Worm (Caenorhabditis elegans): ENCODE data around the gene skr-15.

DNA sequence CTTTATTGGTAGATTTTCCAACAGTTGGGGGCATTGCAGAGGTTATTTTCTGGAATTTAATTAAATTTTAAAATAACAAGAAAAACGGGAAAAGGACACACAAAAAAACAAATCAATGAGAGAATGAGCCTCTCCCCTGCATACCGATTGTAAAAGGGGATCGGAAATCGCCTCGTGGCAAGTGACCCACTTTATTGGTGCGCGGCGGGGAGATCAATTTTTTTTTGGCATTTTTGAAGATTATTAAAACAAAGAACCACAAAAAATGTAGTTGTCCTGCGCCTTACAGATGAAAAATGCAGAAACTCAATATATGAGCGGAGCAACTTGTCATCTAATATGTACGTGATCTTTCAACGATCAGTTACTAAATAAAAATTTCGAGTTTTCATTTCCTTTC lies 2.7 kb upstream of the skr-15 start, which contains the start of gene F54D10.7:
- no peak for TF ChIP-seq attf-5 (GFP tag; optimal IDR thresholded peaks at IDR 0.05)
- TF ChIP-seq nhr-27 (tag; optimal IDR thresholded peaks at IDR 0.05) = no peak
- TF ChIP-seq ceh-58 (GFP tag; IDR thresholded peaks at IDR 0.05) = no peak
- no peak for TF ChIP-seq F23B12.7 (tag; optimal IDR thresholded peaks at IDR 0.05; ENCODE audit: insufficient read depth)
- no peak for TF ChIP-seq dpl-1 (GFP tag; optimal IDR thresholded peaks at IDR 0.05)
- no peak for TF ChIP-seq snpc-4 (GFP tag; optimal IDR thresholded peaks at IDR 0.05)
- no peak for TF ChIP-seq snpc-4 (tag; optimal IDR thresholded peaks at IDR 0.05)
- no peak for TF ChIP-seq ztf-6 (GFP tag; IDR thresholded peaks at IDR 0.05)
- TF ChIP-seq T26A5.8 (tag; optimal IDR thresholded peaks at IDR 0.05) = no peak
- TF ChIP-seq ztf-18 (tag; optimal IDR thresholded peaks at IDR 0.05) = no peak
- no peak for TF ChIP-seq Y67H2A.10 (GFP tag; conservative IDR thresholded peaks at IDR 0.05)
- TF ChIP-seq attf-6 (GFP tag; IDR thresholded peaks at IDR 0.05) = no peak
- TF ChIP-seq nfya-1 (tag; optimal IDR thresholded peaks at IDR 0.05; ENCODE audit: borderline replicate concordance, insufficient read depth) = no peak
- no peak for TF ChIP-seq lin-54 (GFP tag; optimal IDR thresholded peaks at IDR 0.05)
- no peak for TF ChIP-seq F55B11.4 (tag; optimal IDR thresholded peaks at IDR 0.05; ENCODE audit: borderline replicate concordance, insufficient read depth)
